Fruit fly (Drosophila melanogaster): ENCODE measurements around the gene EMC2A.

The EMC2A gene

dm6 chr3R:16954423-16954822 is 41.4 kb downstream of the EMC2A start:
- TF ChIP-seq sug (tag; optimal IDR thresholded peaks at IDR 0.05) (no peak), HHEX (GFP tag; optimal IDR thresholded peaks at IDR 0.05) (no peak), Kr (GFP tag; optimal IDR thresholded peaks at IDR 0.05) (no peak), CG30403 (GFP tag; optimal IDR thresholded peaks at IDR 0.05) (no peak), Hsf (GFP tag; optimal IDR thresholded peaks at IDR 0.05) (no peak), psq (GFP tag; optimal IDR thresholded peaks at IDR 0.05) (no peak), Abd-B (GFP tag; optimal IDR thresholded peaks at IDR 0.05) (peak; percentile 21), CG12769 (tag; optimal IDR thresholded peaks at IDR 0.05) (peak; percentile 80), CG10147 (GFP tag; optimal IDR thresholded peaks at IDR 0.05) (no peak), CG4617 (GFP tag; optimal IDR thresholded peaks at IDR 0.05; ENCODE audit: borderline replicate concordance) (no peak), CG17361 (GFP tag; IDR thresholded peaks at IDR 0.05) (no peak), CG12744 (GFP tag; optimal IDR thresholded peaks at IDR 0.05) (no peak), Dek (tag; optimal IDR thresholded peaks at IDR 0.05) (no peak), sim (GFP tag; IDR thresholded peaks at IDR 0.05) (no peak), NC2β (GFP tag; optimal IDR thresholded peaks at IDR 0.05) (no peak), vvl (GFP tag; IDR thresholded peaks at IDR 0.05) (peak; percentile 93), br (optimal IDR thresholded peaks at IDR 0.05) (no peak), dmrt99B (tag; optimal IDR thresholded peaks at IDR 0.05) (no peak), CG12071 (GFP tag; optimal IDR thresholded peaks at IDR 0.05) (no peak), CG1792 (GFP tag; optimal IDR thresholded peaks at IDR 0.05) (no peak), CG13287 (GFP tag; IDR thresholded peaks at IDR 0.05; ENCODE audit: partially characterized antibody) (no peak), gce (GFP tag; IDR thresholded peaks at IDR 0.05) (no peak), CG6854 (GFP tag; optimal IDR thresholded peaks at IDR 0.05) (no peak), CG12391 (tag; optimal IDR thresholded peaks at IDR 0.05) (no peak), hkb (optimal IDR thresholded peaks at IDR 0.05) (no peak), hkb (GFP tag; IDR thresholded peaks at IDR 0.05) (no peak), Sry-β (GFP tag; optimal IDR thresholded peaks at IDR 0.05) (no peak), CG2129 (GFP tag; IDR thresholded peaks at IDR 0.05; ENCODE audit: partially characterized antibody) (no peak), Nf-YB (GFP tag; optimal IDR thresholded peaks at IDR 0.05) (peak; percentile 3), CG17912 (GFP tag; optimal IDR thresholded peaks at IDR 0.05) (no peak), CG10543 (GFP tag; optimal IDR thresholded peaks at IDR 0.05) (no peak)

- TF ChIP-seq ftz-f1 (GFP tag; optimal IDR thresholded peaks at IDR 0.05) (no peak), cad (GFP tag; optimal IDR thresholded peaks at IDR 0.05) (peak; percentile 92), MESR4 (GFP tag; optimal IDR thresholded peaks at IDR 0.05) (no peak), tll (GFP tag; optimal IDR thresholded peaks at IDR 0.05) (peak in 1 of 2 experiments; percentile 71)
Measured at dm6 chr3R:16951374-16951773, 44.5 kb downstream of the EMC2A start.

- TF ChIP-seq unc-4 (GFP tag; IDR thresholded peaks at IDR 0.05; ENCODE audit: partially characterized antibody) (no peak), dati (GFP tag; IDR thresholded peaks at IDR 0.05) (no peak), wdn (GFP tag; IDR thresholded peaks at IDR 0.05) (0 out of 2 replicates have a peak, but pooled peaks have one; percentile 23), HLH4C (GFP tag; IDR thresholded peaks at IDR 0.05; ENCODE audit: partially characterized antibody) (0 out of 3 replicates have a peak, but pooled peaks have one; percentile 34), pum (GFP tag; optimal IDR thresholded peaks at IDR 0.05) (peak; percentile 25), CG13296 (GFP tag; optimal IDR thresholded peaks at IDR 0.05) (no peak), CG6272 (GFP tag; IDR thresholded peaks at IDR 0.05) (0 out of 2 replicates have a peak, but pooled peaks have one; percentile 24), HLH3B (GFP tag; IDR thresholded peaks at IDR 0.05) (0 out of 2 replicates have a peak, but pooled peaks have one; percentile 19), bbx (GFP tag; IDR thresholded peaks at IDR 0.05; ENCODE audit: partially characterized antibody) (peak; percentile 54; the same call in 1 of the 2 replicates), CG6683 (GFP tag; optimal IDR thresholded peaks at IDR 0.05) (no peak), Drgx (GFP tag; IDR thresholded peaks at IDR 0.05) (peak; percentile 58), CG4404 (GFP tag; IDR thresholded peaks at IDR 0.05) (no peak), Adf1 (GFP tag; IDR thresholded peaks at IDR 0.05) (peak; percentile 98), CG7928 (GFP tag; optimal IDR thresholded peaks at IDR 0.05) (no peak), CG12071 (GFP tag; optimal IDR thresholded peaks at IDR 0.05) (no peak), CG3847 (GFP tag; IDR thresholded peaks at IDR 0.05) (no peak), Xbp1 (GFP tag; optimal IDR thresholded peaks at IDR 0.05) (peak; percentile 20)
Measured at dm6 chr3R:16948667-16949066, 47.2 kb downstream of the EMC2A start.
